Worm (Caenorhabditis elegans): Measurements from ENCODE around the gene sox-3.

- TF ChIP-seq hmg-4 (GFP tag; optimal IDR thresholded peaks at IDR 0.05) (no peak), tbx-11 (GFP tag; IDR thresholded peaks at IDR 0.05) (no peak), flt-1 (GFP tag; IDR thresholded peaks at IDR 0.05) (no peak), tra-4 (tag; optimal IDR thresholded peaks at IDR 0.05) (no peak), pes-1 (GFP tag; IDR thresholded peaks at IDR 0.05) (no peak), ama-1 (optimal IDR thresholded peaks at IDR 0.05) (no peak), hnd-1 (tag; optimal IDR thresholded peaks at IDR 0.05) (no peak), ceh-36 (tag; optimal IDR thresholded peaks at IDR 0.05) (no peak), F13C5.2 (tag; optimal IDR thresholded peaks at IDR 0.05) (no peak), hmbx-1 (tag; optimal IDR thresholded peaks at IDR 0.05) (no peak)
These were observed 13.8 kb downstream of the sox-3 start for ce11 chrX:14678983-14679382.
